Worm (Caenorhabditis elegans): ENCODE results near the gene srd-1.

srd-1 gene

DNA sequence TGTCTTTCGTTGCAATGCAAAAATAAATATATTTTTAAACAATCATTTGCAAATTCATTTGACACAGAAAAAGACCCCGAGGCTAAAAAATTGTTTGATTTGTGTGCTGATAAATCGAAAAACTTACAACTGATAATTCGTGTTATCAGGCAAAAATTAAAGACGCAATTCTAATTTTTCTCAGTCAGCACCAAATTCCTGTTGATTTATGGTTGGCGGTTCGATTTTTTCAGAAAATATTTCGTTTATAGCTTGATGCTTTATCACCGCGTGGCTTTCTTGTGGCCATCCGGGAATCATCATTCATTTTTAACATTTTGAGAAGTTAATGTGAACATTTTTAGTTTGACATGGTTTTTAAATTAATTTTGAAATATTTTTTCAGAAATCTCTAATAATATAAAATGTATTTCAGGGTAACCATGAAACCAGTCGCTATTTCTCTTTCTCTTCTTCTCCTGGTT lies 43.3 kb downstream of the srd-1 start, which contains the start of gene asah-2:
Gene asah-2, plus strand, starts transcription at position 414 of the 464 bp plus-strand sequence.
- TF ChIP-seq elt-2 (tag; optimal IDR thresholded peaks at IDR 0.05) (peak; percentile 81), ama-1 (optimal IDR thresholded peaks at IDR 0.05) (no peak), pqm-1 (tag; optimal IDR thresholded peaks at IDR 0.05) (peak; percentile 72), pha-4 (tag; optimal IDR thresholded peaks at IDR 0.05) (peak; percentile 24), ztf-11 (tag; optimal IDR thresholded peaks at IDR 0.05) (no peak), skn-1 (tag; optimal IDR thresholded peaks at IDR 0.05) (no peak), jun-1 (tag; optimal IDR thresholded peaks at IDR 0.05) (peak; percentile 61)

DNA sequence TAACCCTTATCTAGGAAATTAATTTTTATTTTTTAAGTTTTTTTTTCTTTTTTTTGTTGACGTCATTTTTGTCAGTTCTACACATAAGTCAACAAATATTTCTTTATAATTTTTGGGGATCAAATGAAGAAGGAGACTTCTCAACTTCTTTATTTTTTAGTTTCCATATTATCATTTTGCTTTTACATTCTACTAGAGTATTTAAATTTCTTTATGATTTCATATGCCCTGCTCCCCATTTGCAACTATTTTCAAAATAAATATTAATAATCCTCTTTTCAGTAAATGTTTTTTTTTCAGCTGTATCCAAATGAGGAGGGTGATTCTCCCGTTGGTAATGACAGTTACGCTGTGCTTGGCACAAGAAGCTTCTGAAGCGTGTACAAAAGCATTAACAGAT lies 45.2 kb downstream of the srd-1 start, which contains the start of gene phg-1:
Gene phg-1, plus strand, starts transcription at position 301 of the 400 bp plus-strand sequence.
- TF ChIP-seq nhr-25 (tag; optimal IDR thresholded peaks at IDR 0.05) (no peak), mdl-1 (tag; optimal IDR thresholded peaks at IDR 0.05) (no peak), mml-1 (tag; optimal IDR thresholded peaks at IDR 0.05) (no peak), unc-62 (GFP tag; optimal IDR thresholded peaks at IDR 0.05) (no peak), eor-1 (tag; optimal IDR thresholded peaks at IDR 0.05) (no peak), nhr-11 (tag; optimal IDR thresholded peaks at IDR 0.05) (no peak), hmg-11 (tag; optimal IDR thresholded peaks at IDR 0.05) (no peak), fkh-10 (GFP tag; optimal IDR thresholded peaks at IDR 0.05) (no peak), lsy-12 (tag; optimal IDR thresholded peaks at IDR 0.05) (no peak), nhr-23 (tag; optimal IDR thresholded peaks at IDR 0.05) (no peak), nhr-76 (tag; optimal IDR thresholded peaks at IDR 0.05) (no peak), ama-1 (optimal IDR thresholded peaks at IDR 0.05) (no peak), ztf-11 (tag; optimal IDR thresholded peaks at IDR 0.05) (no peak), egl-5 (tag; optimal IDR thresholded peaks at IDR 0.05) (no peak)

DNA sequence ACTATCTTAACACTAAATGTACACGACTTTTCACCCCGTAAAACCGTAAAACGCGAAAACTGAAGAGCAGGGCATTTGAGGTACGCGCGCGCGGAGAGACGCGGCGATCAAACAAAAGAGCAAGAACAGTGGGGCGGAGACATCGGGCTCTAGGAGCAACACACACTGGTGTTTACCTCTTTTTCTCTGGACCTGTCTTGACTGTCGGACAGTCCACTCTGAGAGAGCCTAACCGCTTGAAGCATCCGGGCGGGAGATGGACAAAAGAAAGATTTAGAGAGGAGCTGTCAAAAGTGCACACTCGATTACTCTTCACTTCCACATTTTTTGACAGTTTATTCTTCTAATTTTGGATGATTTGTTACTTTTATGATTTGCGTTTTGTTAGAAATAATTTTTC lies 45.8 kb downstream of the srd-1 start:
- TF ChIP-seq aly-2 (tag; optimal IDR thresholded peaks at IDR 0.05) (no peak), hmg-11 (tag; optimal IDR thresholded peaks at IDR 0.05) (no peak), nhr-28 (tag; optimal IDR thresholded peaks at IDR 0.05) (no peak), pha-4 (tag; optimal IDR thresholded peaks at IDR 0.05) (peak; percentile 22)

DNA sequence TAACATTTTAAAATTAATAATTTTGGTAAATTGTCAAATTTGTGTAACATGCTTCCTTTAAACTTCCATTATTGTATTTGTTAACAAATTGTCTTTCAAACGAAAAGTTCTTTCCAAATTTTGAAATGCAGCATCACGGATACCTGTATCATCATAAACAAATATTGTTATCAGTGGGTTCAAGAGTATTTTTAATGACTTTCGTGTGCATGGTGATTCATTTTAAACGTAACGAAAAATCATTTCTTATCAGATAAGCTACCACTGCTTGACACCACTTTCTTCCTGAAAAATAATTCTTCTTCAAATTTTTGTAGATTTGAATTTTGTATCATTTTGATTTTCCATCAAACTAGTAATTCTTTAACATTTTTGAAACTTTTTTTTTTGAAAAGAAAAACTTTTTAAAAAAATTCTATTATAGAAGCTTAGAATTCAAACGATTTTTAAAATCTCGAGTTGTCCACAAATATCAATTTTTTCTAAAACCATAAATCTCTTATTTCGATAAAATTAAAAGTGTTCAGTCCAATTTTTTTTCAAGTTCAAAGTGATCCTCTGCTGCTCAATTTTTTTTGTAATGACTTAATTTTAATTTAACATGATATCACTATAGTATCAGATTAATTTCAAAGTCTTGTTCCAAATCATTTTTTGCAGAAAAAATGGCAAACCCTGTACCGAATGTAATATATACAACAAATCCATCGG lies 48.1 kb downstream of the srd-1 start, which contains the start of gene F27E5.9:
Gene F27E5.9, plus strand, starts transcription at position 661 of the 711 bp plus-strand sequence.
- TF ChIP-seq jun-1 (tag; optimal IDR thresholded peaks at IDR 0.05) (peak; percentile 47), pha-4 (tag; optimal IDR thresholded peaks at IDR 0.05) (peak; percentile 68), pqm-1 (tag; optimal IDR thresholded peaks at IDR 0.05) (peak; percentile 93), fos-1 (tag; optimal IDR thresholded peaks at IDR 0.05) (peak; percentile 16), sea-2 (GFP tag; optimal IDR thresholded peaks at IDR 0.05) (no peak), skn-1 (tag; optimal IDR thresholded peaks at IDR 0.05) (peak; percentile 14), aly-2 (tag; optimal IDR thresholded peaks at IDR 0.05) (no peak), egl-5 (tag; optimal IDR thresholded peaks at IDR 0.05) (no peak), elt-2 (tag; optimal IDR thresholded peaks at IDR 0.05) (peak; percentile 95), snpc-4 (tag; optimal IDR thresholded peaks at IDR 0.05) (no peak)

DNA sequence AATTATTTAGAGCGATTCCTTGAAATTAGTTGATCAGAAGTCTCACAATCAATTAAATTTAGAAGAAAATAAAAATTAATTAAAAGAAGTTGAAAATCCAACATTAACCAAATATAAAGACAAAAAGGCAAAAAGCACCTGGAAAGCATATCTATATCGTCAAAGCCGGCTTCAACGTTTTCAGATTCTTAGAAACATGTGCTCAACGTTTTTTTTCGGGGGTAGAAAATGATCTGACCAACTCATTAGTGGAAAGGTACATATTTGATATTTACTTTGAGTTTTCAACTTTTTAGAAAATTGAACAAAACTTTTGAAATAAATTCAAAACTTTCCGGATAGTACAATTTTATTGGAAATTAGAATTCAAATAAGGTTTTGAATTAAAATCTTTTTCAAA lies 49.7 kb downstream of the srd-1 start:
- TF ChIP-seq nhr-11 (tag; optimal IDR thresholded peaks at IDR 0.05) (peak; percentile 39), sea-2 (GFP tag; optimal IDR thresholded peaks at IDR 0.05) (no peak)

DNA sequence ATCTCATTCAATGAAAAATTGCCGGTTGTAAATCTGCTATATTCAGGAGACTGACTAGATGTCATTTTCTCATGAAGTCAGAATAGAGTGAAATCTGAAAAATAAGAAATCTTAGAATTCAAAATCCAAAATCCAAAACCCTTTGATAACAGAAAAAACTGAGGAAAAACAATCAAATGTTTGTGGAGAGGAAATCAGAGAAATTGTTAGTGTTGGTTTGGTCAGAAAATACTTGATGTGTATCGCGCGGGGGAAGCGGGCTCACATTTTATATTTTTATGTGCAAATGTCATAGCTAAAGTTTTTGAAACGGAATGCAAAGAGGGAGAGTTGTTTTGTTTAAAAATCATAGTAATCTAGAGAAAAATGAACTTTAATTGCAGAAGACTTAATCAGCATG lies 50.8 kb downstream of the srd-1 start, which contains the start of gene F27E5.5:
Gene F27E5.5, minus strand, starts transcription at position 101 of the 400 bp plus-strand sequence.
- TF ChIP-seq unc-39 (tag; optimal IDR thresholded peaks at IDR 0.05) (no peak), fos-1 (tag; optimal IDR thresholded peaks at IDR 0.05) (no peak), ZK546.5 (tag; optimal IDR thresholded peaks at IDR 0.05) (no peak), elt-1 (tag; optimal IDR thresholded peaks at IDR 0.05) (no peak), elt-3 (tag; optimal IDR thresholded peaks at IDR 0.05) (no peak), nhr-67 (tag; optimal IDR thresholded peaks at IDR 0.05) (no peak), skn-1 (tag; optimal IDR thresholded peaks at IDR 0.05) (no peak), elt-2 (tag; optimal IDR thresholded peaks at IDR 0.05) (no peak), mml-1 (tag; optimal IDR thresholded peaks at IDR 0.05) (no peak), unc-62 (GFP tag; optimal IDR thresholded peaks at IDR 0.05) (no peak), ama-1 (optimal IDR thresholded peaks at IDR 0.05) (no peak), snpc-4 (tag; optimal IDR thresholded peaks at IDR 0.05) (no peak), nhr-28 (tag; optimal IDR thresholded peaks at IDR 0.05) (no peak), ceh-9 (tag; optimal IDR thresholded peaks at IDR 0.05) (no peak), nhr-237 (tag; optimal IDR thresholded peaks at IDR 0.05) (no peak), fkh-10 (GFP tag; optimal IDR thresholded peaks at IDR 0.05) (no peak), ztf-4 (tag; optimal IDR thresholded peaks at IDR 0.05) (no peak), zag-1 (tag; optimal IDR thresholded peaks at IDR 0.05) (no peak)
